Worm (Caenorhabditis elegans) whole organism, late embryonic: ENCODE results near the gene T28A11.18.

ENCODE experiments used
- C08G9.2 ChIP-seq: sonication (generic microtip); optimal IDR thresholded peaks from 2 replicates; lab custom pipeline; 2016; ENCODE audit warnings: mild to moderate bottlenecking, missing genetic modification characterization, moderate library complexity, missing compliant biosample characterization
- K09A11.1 ChIP-seq: sonication (generic microtip); optimal IDR thresholded peaks from 2 replicates; lab custom pipeline; 2017; ENCODE audit warnings: antibody characterized with exemption, mild to moderate bottlenecking, missing genetic modification characterization, missing compliant biosample characterization; ENCODE audit not compliant: insufficient read depth
- T23F11.4 ChIP-seq: fragments of 200-800 bp; sonication (Bioruptor generic); optimal IDR thresholded peaks from 2 replicates; lab custom pipeline; 2018; ENCODE audit warnings: mild to moderate bottlenecking, missing genetic modification characterization, missing compliant biosample characterization
- Y22D7AL.16 ChIP-seq: sonication (generic microtip); optimal IDR thresholded peaks from 2 replicates; lab custom pipeline; 2016; ENCODE audit warnings: missing genetic modification characterization, missing compliant biosample characterization
- ama-1 ChIP-seq: fragments of 150-350 bp; optimal IDR thresholded peaks from 2 replicates; lab custom pipeline; 2014
- ceh-14 ChIP-seq: sonication (generic microtip); optimal IDR thresholded peaks from 2 replicates; lab custom pipeline; 2016; ENCODE audit warnings: missing genotype, missing genetic modification characterization, missing compliant biosample characterization
- ceh-18 ChIP-seq: sonication (generic microtip); optimal IDR thresholded peaks from 2 replicates; lab custom pipeline; 2016; ENCODE audit warnings: missing genetic modification characterization, missing compliant biosample characterization
- ceh-2 ChIP-seq: sonication (generic microtip); optimal IDR thresholded peaks from 2 replicates; lab custom pipeline; 2016; ENCODE audit warnings: missing genotype, missing genetic modification characterization, missing compliant biosample characterization
- ceh-22 ChIP-seq: sonication (generic microtip); optimal IDR thresholded peaks from 2 replicates; lab custom pipeline; 2017; ENCODE audit warnings: missing biosample characterization, missing genetic modification characterization
- ceh-24 ChIP-seq: sonication (generic microtip); optimal IDR thresholded peaks from 2 replicates; lab custom pipeline; 2016; ENCODE audit warnings: mild to moderate bottlenecking, missing genetic modification characterization, missing compliant biosample characterization
- ceh-34 ChIP-seq: sonication (generic microtip); optimal IDR thresholded peaks from 2 replicates; lab custom pipeline; 2016; ENCODE audit warnings: mild to moderate bottlenecking, missing genetic modification characterization, missing compliant biosample characterization
- che-1 ChIP-seq: sonication (generic microtip); optimal IDR thresholded peaks from 2 replicates; lab custom pipeline; 2016; ENCODE audit warnings: mild to moderate bottlenecking, missing genetic modification characterization, missing compliant biosample characterization
- dmd-4 ChIP-seq: sonication (generic microtip); optimal IDR thresholded peaks from 2 replicates; lab custom pipeline; 2016; ENCODE audit warnings: borderline replicate concordance, missing genetic modification characterization, missing compliant biosample characterization
- elt-2 ChIP-seq: sonication (generic microtip); optimal IDR thresholded peaks from 2 replicates; lab custom pipeline; 2016; ENCODE audit warnings: missing genetic modification reagents, missing genetic modification characterization, missing compliant biosample characterization
- elt-4 ChIP-seq: sonication (generic microtip); optimal IDR thresholded peaks from 2 replicates; lab custom pipeline; 2016; ENCODE audit warnings: missing genetic modification characterization, missing compliant biosample characterization
- fax-1 ChIP-seq: sonication (generic microtip); optimal IDR thresholded peaks from 2 replicates; lab custom pipeline; 2016; ENCODE audit warnings: missing genotype, missing genetic modification characterization, missing compliant biosample characterization
- gmeb-2 ChIP-seq: sonication (generic microtip); optimal IDR thresholded peaks from 2 replicates; lab custom pipeline; 2016; ENCODE audit warnings: missing genetic modification characterization, inconsistent platforms, missing compliant biosample characterization
- hlh-13 ChIP-seq: fragments of 200-800 bp; sonication (Bioruptor generic); optimal IDR thresholded peaks from 2 replicates; lab custom pipeline; 2018; ENCODE audit warnings: mild to moderate bottlenecking, missing genetic modification characterization, missing compliant biosample characterization
- hlh-30 ChIP-seq: sonication (generic microtip); optimal IDR thresholded peaks from 2 replicates; lab custom pipeline; 2017; ENCODE audit warnings: antibody characterized with exemption, missing genetic modification characterization, missing compliant biosample characterization; ENCODE audit not compliant: insufficient read depth
- hlh-6 ChIP-seq: sonication (generic microtip); optimal IDR thresholded peaks from 2 replicates; lab custom pipeline; 2016; ENCODE audit warnings: missing genotype, missing genetic modification characterization, missing compliant biosample characterization
- lin-11 ChIP-seq: fragments of 200-800 bp; sonication (Bioruptor generic); optimal IDR thresholded peaks from 2 replicates; lab custom pipeline; 2018; ENCODE audit warnings: mild to moderate bottlenecking, missing genetic modification characterization, missing compliant biosample characterization
- nhr-11 ChIP-seq: fragments of 150-350 bp; optimal IDR thresholded peaks from 2 replicates; lab custom pipeline; 2014; ENCODE audit warnings: missing biosample characterization, missing genetic modification characterization
- odd-2 ChIP-seq: sonication (generic microtip); optimal IDR thresholded peaks from 2 replicates; lab custom pipeline; 2017; ENCODE audit warnings: antibody characterized with exemption, mild to moderate bottlenecking, missing genetic modification characterization, missing compliant biosample characterization
- pag-3 ChIP-seq: sonication (generic microtip); optimal IDR thresholded peaks from 2 replicates; lab custom pipeline; 2016; ENCODE audit warnings: missing compliant biosample characterization, missing genetic modification characterization, borderline replicate concordance
- pax-1 ChIP-seq: fragments of 150-350 bp; optimal IDR thresholded peaks from 2 replicates; lab custom pipeline; 2014; ENCODE audit warnings: missing biosample characterization, missing genetic modification characterization
- pha-2 ChIP-seq: sonication (generic microtip); optimal IDR thresholded peaks from 2 replicates; lab custom pipeline; 2017; ENCODE audit warnings: mild to moderate bottlenecking, missing genetic modification characterization, missing compliant biosample characterization
- pqm-1 ChIP-seq: sonication (generic microtip); optimal IDR thresholded peaks from 2 replicates; lab custom pipeline; 2016; ENCODE audit warnings: missing genetic modification characterization, missing compliant biosample characterization
- sdc-2 ChIP-seq: sonication (generic microtip); optimal IDR thresholded peaks from 2 replicates; lab custom pipeline; 2016; ENCODE audit warnings: missing genotype, missing genetic modification characterization, missing compliant biosample characterization
- tbx-2 ChIP-seq: sonication (generic microtip); optimal IDR thresholded peaks from 2 replicates; lab custom pipeline; 2016; ENCODE audit warnings: missing genetic modification characterization, missing compliant biosample characterization
- ttx-3 ChIP-seq: sonication (generic microtip); optimal IDR thresholded peaks from 2 replicates; lab custom pipeline; 2016; ENCODE audit warnings: missing genetic modification reagents, missing genetic modification characterization, missing compliant biosample characterization
- unc-3 ChIP-seq, 2 experiments: fragments of 200-800 bp in 1 of 2; sonication (Bioruptor generic) in 1 of 2; sonication (generic microtip) in 1 of 2; conservative IDR thresholded peaks in 1 of 2; optimal IDR thresholded peaks in 1 of 2; 2 replicates each; pipeline versions ENCODE4 v1.3.6 to Lab custom; 2016 to 2022; ENCODE audit warnings: missing compliant biosample characterization in 2 of 2, missing genetic modification characterization in 2 of 2, missing genetic modification reagents in 1 of 2
- unc-86 ChIP-seq: sonication (generic microtip); optimal IDR thresholded peaks from 2 replicates; lab custom pipeline; 2016; ENCODE audit warnings: missing genetic modification characterization, missing compliant biosample characterization
- ztf-16 ChIP-seq: sonication (generic microtip); optimal IDR thresholded peaks from 2 replicates; lab custom pipeline; 2017; ENCODE audit warnings: missing genetic modification characterization, missing compliant biosample characterization

The T28A11.18 gene

DNA sequence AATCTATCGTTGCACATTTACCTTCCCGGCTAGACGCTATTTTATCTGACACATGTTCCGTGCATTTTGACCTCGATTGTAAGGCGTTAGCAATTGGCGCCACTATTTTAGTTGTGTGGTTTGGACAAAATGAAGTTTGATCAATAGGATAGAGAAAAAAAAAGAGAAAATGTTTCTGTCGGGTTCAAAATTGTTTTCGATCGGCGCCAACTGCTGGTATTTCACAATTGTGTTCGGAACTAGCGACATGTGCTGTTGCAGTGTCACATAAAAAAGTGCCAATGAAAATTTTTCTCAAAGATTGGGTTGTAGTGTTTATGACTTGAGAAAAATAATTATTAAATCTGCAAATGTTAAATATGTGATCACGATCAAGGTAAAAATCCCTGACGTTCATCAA is 11.3 kb upstream of the T28A11.18 start:
- TF ChIP-seq fax-1 (tag; lab: Kevin White, UChicago) (no peak), unc-3 (GFP tag; conservative IDR thresholded peaks at IDR 0.05; lab: Robert Waterston, UW) (no peak), unc-3 (tag; optimal IDR thresholded peaks at IDR 0.05; lab: Kevin White, UChicago) (no peak), hlh-6 (tag; lab: Kevin White, UChicago) (no peak), nhr-11 (no peak)
- TF ChIP-seq, all 69 proteins: peak for 0

DNA sequence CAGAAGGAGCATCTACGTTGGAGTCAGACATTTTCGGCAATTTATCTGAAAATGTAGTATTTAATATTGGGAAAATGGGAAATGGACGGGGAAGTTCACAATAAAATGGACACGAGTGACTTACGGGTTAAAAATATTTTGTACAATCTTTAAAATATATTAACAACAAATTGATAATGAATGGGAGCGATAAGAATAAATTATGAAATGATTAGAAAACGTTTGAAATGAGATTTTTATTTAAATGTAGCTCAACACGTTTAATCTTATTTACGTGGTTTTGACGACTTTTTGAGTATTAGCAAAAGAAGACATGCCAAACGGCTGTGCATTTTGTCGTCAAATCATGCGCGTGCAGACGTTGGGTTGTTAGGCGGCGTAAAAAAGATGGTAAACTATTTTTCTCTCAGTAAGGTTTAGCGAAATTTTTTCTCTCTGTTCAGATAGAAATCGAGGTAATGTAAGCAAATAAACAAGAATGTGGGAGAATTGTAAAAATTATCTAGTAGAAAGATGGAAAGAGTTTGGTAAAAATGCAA is 10.3 kb upstream of the T28A11.18 start, which contains the start of gene fbxa-64:
TSS of gene fbxa-64 (minus strand) at position 51 of the 539 bp plus-strand sequence.
- TF ChIP-seq elt-4 (no peak), hlh-13 (no peak), tbx-2 (tag; lab: Kevin White, UChicago) (no peak), Y22D7AL.16 (tag; lab: Kevin White, UChicago) (no peak), ceh-18 (tag; lab: Kevin White, UChicago) (no peak), ceh-2 (tag; lab: Kevin White, UChicago) (no peak), pha-2 (tag; lab: Kevin White, UChicago) (no peak), ceh-24 (tag; lab: Kevin White, UChicago) (no peak), lin-11 (tag; lab: Kevin White, UChicago) (no peak), K09A11.1 (no peak), unc-86 (no peak), hlh-30 (no peak)

DNA sequence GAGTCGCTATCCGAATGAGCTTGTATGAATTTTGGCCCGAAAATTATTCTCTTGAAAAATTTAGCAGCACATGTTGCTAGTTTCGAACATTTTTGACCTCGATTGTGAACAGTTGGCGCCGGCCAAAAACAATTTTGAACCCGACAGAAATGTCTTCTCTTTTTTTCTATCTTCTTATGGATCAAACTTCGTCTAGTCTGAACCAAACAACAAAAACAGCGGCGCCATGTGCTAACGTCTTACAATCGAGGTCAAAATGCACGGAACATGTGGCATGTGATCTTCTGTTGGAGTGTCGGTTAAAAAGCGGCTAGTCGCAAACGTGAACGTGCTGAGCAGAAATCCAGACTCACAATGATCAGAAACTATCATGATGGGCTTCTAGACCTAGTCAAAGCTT is 8.3 kb upstream of the T28A11.18 start:
- TF ChIP-seq che-1 (tag; lab: Kevin White, UChicago): no peak
- no peak for TF ChIP-seq sdc-2 (tag; lab: Kevin White, UChicago)
- no peak for TF ChIP-seq ceh-34 (tag; lab: Kevin White, UChicago)

DNA sequence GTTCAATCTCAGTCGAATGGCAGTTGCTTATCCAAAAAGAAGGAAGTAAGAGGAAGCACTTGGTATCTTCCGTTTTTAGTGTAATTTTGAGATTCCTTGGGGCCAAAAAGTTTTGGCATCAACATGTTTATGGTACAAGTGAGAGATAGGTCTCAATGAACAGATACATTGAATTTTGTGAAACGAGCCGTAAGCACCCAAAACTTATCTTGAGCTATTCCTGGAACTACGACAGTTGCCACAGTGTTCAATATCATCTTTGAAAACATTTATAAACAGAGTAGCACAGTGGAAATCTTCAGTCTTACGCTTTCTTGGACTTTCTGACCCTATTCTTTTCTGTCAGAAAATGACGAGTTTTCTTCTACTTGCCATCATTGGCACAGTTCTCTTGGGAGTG is 7.2 kb upstream of the T28A11.18 start, which contains the start of gene T28A11.3:
TSS of gene T28A11.3 (plus strand) at position 301 of the 400 bp plus-strand sequence.
- no peak for TF ChIP-seq odd-2
- no peak for TF ChIP-seq ceh-24 (tag; lab: Kevin White, UChicago)
- TF ChIP-seq, all 69 proteins: peak for 0

DNA sequence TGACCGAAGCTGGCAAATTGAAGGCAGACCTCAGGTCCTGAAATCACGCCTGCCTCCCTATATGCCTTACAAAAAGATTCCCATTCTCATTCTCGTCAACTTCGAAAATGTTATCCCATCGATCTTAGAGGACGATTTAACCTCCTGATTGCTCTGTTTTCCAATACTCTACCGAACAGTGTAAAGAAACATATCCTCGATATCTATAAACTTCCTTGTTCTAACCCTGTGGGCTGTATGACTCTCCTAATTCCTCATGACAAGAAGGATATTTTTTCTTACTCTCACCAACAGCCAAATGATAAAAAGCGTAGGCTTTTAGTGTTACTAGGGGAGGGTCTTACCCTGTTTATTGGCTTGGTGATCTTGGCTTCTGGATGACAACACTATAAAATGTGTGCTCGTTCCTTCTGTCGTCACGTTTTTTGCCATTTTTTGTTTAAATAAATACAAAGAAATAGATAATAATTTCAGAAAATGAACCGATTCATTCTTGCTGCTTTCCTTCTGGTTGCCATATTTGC is 5.8 kb upstream of the T28A11.18 start, which contains the start of gene T28A11.4:
TSS of gene T28A11.4 (plus strand) at position 474 of the 524 bp plus-strand sequence.
- TF ChIP-seq dmd-4 (no peak), ama-1 (lab: Kevin White, UChicago) (no peak), ceh-22 (tag; lab: Kevin White, UChicago) (no peak), C08G9.2 (tag; lab: Kevin White, UChicago) (no peak), ztf-16 (tag; lab: Kevin White, UChicago) (no peak), pqm-1 (tag; lab: Kevin White, UChicago) (no peak), hlh-30 (no peak), unc-86 (no peak), T23F11.4 (GFP tag; lab: Kevin White, UChicago) (no peak), fax-1 (tag; lab: Kevin White, UChicago) (no peak), ceh-14 (no peak), ttx-3 (tag; lab: Kevin White, UChicago) (no peak), gmeb-2 (tag; lab: Kevin White, UChicago) (no peak)

DNA sequence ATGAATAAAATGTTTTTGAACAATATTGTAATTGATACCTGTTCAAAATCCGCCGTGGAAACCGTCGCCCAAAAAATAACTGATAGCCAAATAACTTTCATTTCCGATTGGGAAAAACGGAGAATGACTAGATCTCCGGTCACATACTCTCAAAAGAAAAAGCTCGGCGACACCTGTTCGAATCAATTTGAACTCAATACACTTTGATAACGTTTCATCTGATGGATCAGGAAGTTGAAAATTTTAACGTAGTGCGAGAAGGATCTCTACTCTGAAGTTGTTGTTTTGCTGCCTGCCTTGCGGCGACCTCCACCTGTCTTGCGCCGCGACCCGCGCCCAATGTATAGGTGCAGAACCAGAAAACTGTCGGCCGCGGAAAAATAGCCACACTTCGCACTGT is 5.3 kb upstream of the T28A11.18 start, which contains the start of gene T28A11.20:
TSS of gene T28A11.20 (minus strand) at position 101 of the 400 bp plus-strand sequence.
- TF ChIP-seq ceh-22 (tag; lab: Kevin White, UChicago) (no peak), pag-3 (tag; lab: Kevin White, UChicago) (no peak), pax-1 (tag; lab: Kevin White, UChicago) (no peak), elt-2 (tag; lab: Kevin White, UChicago) (no peak), ceh-14 (no peak), unc-86 (no peak)
